Fruit fly (Drosophila melanogaster): ENCODE results near the gene CG15202.

The CG15202 gene

dm6 chrX:11182631-11183030 is 40.3 kb downstream of the CG15202 start, which contains the start of gene CG15200:
CG15200 (plus strand) TSS chrX:11182931.
- TF ChIP-seq pfk (GFP tag; optimal IDR thresholded peaks at IDR 0.05) (no peak), CG10267 (tag; optimal IDR thresholded peaks at IDR 0.05) (no peak), abd-A (tag; optimal IDR thresholded peaks at IDR 0.05) (no peak), grau (tag; optimal IDR thresholded peaks at IDR 0.05) (no peak), Lpt (GFP tag; optimal IDR thresholded peaks at IDR 0.05) (no peak), psq (GFP tag; optimal IDR thresholded peaks at IDR 0.05) (no peak), z (GFP tag; IDR thresholded peaks at IDR 0.05) (no peak), zfh2 (GFP tag; optimal IDR thresholded peaks at IDR 0.05) (no peak), ara (GFP tag; IDR thresholded peaks at IDR 0.05) (no peak), bcd (GFP tag; optimal IDR thresholded peaks at IDR 0.05) (no peak), gce (GFP tag; IDR thresholded peaks at IDR 0.05) (no peak), CG1233 (GFP tag; optimal IDR thresholded peaks at IDR 0.05) (no peak), CG11504 (tag; optimal IDR thresholded peaks at IDR 0.05) (no peak), NC2β (GFP tag; optimal IDR thresholded peaks at IDR 0.05) (no peak), Myb (GFP tag; optimal IDR thresholded peaks at IDR 0.05) (no peak), CG17385 (GFP tag; optimal IDR thresholded peaks at IDR 0.05) (no peak), p53 (GFP tag; optimal IDR thresholded peaks at IDR 0.05) (no peak), CG4328 (GFP tag; optimal IDR thresholded peaks at IDR 0.05) (no peak)

Measured in whole organism, embryonic.